Worm (Caenorhabditis elegans): Measurements from ENCODE around the gene K02D10.2.

The K02D10.2 gene

ce11 chrIII:8775953-8776352, 4.9 kb upstream of the K02D10.2 start, which contains the start of gene snap-29:
Gene snap-29, plus strand, starts transcription at chrIII:8776253.
- TF ChIP-seq nhr-47 (tag; optimal IDR thresholded peaks at IDR 0.05) (no peak), snpc-4 (tag; optimal IDR thresholded peaks at IDR 0.05) (no peak), mep-1 (tag; optimal IDR thresholded peaks at IDR 0.05) (no peak), Y116A8C.19 (tag; optimal IDR thresholded peaks at IDR 0.05; ENCODE audit: borderline replicate concordance) (no peak), xbp-1 (tag; optimal IDR thresholded peaks at IDR 0.05) (no peak), C34B4.2 (tag; optimal IDR thresholded peaks at IDR 0.05) (no peak), aha-1 (tag; optimal IDR thresholded peaks at IDR 0.05) (no peak), unc-30 (tag; optimal IDR thresholded peaks at IDR 0.05) (no peak), hpl-2 (GFP tag; optimal IDR thresholded peaks at IDR 0.05) (no peak)

- TF ChIP-seq unc-86 (tag; optimal IDR thresholded peaks at IDR 0.05) (no peak), efl-1 (optimal IDR thresholded peaks at IDR 0.05) (no peak), efl-1 (GFP tag; optimal IDR thresholded peaks at IDR 0.05 in 1 of 2) (peak in 1 of 2 experiments; percentile 37)
Observed at ce11 chrIII:8773375-8773774, 2.3 kb upstream of the K02D10.2 start.

ce11 chrIII:8772428-8773027, 1.5 kb upstream of the K02D10.2 start:
- TF ChIP-seq fkh-8 (tag; optimal IDR thresholded peaks at IDR 0.05) (peak; percentile 58), swsn-7 (tag; optimal IDR thresholded peaks at IDR 0.05) (no peak), lin-14 (GFP tag; optimal IDR thresholded peaks at IDR 0.05) (peak; percentile 55), nhr-77 (tag; optimal IDR thresholded peaks at IDR 0.05) (no peak), hlh-17 (GFP tag; optimal IDR thresholded peaks at IDR 0.05; ENCODE audit: borderline replicate concordance) (no peak), ceh-8 (GFP tag; optimal IDR thresholded peaks at IDR 0.05) (no peak), fos-1 (tag; optimal IDR thresholded peaks at IDR 0.05) (no peak), pag-3 (tag; optimal IDR thresholded peaks at IDR 0.05; ENCODE audit: borderline replicate concordance, insufficient read depth) (no peak), egl-27 (tag; optimal IDR thresholded peaks at IDR 0.05) (no peak), unc-30 (tag; optimal IDR thresholded peaks at IDR 0.05) (no peak), nhr-90 (tag; optimal IDR thresholded peaks at IDR 0.05; ENCODE audit: poor library complexity) (no peak), lsy-2 (tag; optimal IDR thresholded peaks at IDR 0.05) (no peak), mef-2 (tag; optimal IDR thresholded peaks at IDR 0.05) (no peak), tbx-2 (tag; optimal IDR thresholded peaks at IDR 0.05) (no peak), zip-4 (GFP tag; optimal IDR thresholded peaks at IDR 0.05) (peak; percentile 30), mep-1 (tag; optimal IDR thresholded peaks at IDR 0.05) (no peak), nhr-85 (tag) (no peak), nhr-28 (tag; optimal IDR thresholded peaks at IDR 0.05) (no peak), ceh-82 (tag; optimal IDR thresholded peaks at IDR 0.05) (no peak), lin-39 (tag; optimal IDR thresholded peaks at IDR 0.05) (no peak), ztf-4 (tag; optimal IDR thresholded peaks at IDR 0.05) (no peak), elt-3 (tag; optimal IDR thresholded peaks at IDR 0.05) (no peak), unc-86 (tag; optimal IDR thresholded peaks at IDR 0.05) (no peak), dsc-1 (tag; optimal IDR thresholded peaks at IDR 0.05) (peak; percentile 5), ztf-11 (tag; optimal IDR thresholded peaks at IDR 0.05) (no peak), efl-3 (GFP tag; optimal IDR thresholded peaks at IDR 0.05) (no peak), hlh-4 (tag; optimal IDR thresholded peaks at IDR 0.05) (no peak), sup-37 (GFP tag; optimal IDR thresholded peaks at IDR 0.05) (no peak), aha-1 (tag; optimal IDR thresholded peaks at IDR 0.05) (no peak), C04F5.9 (tag; optimal IDR thresholded peaks at IDR 0.05) (no peak), tlp-1 (tag; optimal IDR thresholded peaks at IDR 0.05) (no peak), unc-62 (GFP tag; optimal IDR thresholded peaks at IDR 0.05) (no peak), irx-1 (tag; optimal IDR thresholded peaks at IDR 0.05) (no peak), pqm-1 (tag; optimal IDR thresholded peaks at IDR 0.05) (no peak), lin-35 (GFP tag; optimal IDR thresholded peaks at IDR 0.05) (peak in 1 of 2 experiments; percentile 2), efl-1 (optimal IDR thresholded peaks at IDR 0.05) (peak in 1 of 2 experiments; percentile 8), efl-1 (GFP tag; optimal IDR thresholded peaks at IDR 0.05 in 1 of 2) (no peak), pax-3 (tag; optimal IDR thresholded peaks at IDR 0.05) (peak; percentile 2), lin-13 (GFP tag; optimal IDR thresholded peaks at IDR 0.05) (no peak), unc-130 (tag; optimal IDR thresholded peaks at IDR 0.05) (no peak), blmp-1 (tag; optimal IDR thresholded peaks at IDR 0.05) (peak; percentile 84), zag-1 (tag; optimal IDR thresholded peaks at IDR 0.05) (no peak)
